Worm (Caenorhabditis elegans): ENCODE data around the gene dnj-20.

ce11 chrII:9662797-9663196 is 38.8 kb upstream of the dnj-20 start, which contains the start of gene cyp-13A10:
- TF ChIP-seq snpc-4 (tag; optimal IDR thresholded peaks at IDR 0.05) (no peak), fkh-4 (tag; optimal IDR thresholded peaks at IDR 0.05; ENCODE audit: borderline replicate concordance) (no peak), ceh-88 (GFP tag; IDR thresholded peaks at IDR 0.05) (no peak), nhr-76 (tag; optimal IDR thresholded peaks at IDR 0.05) (no peak), nhr-71 (tag; optimal IDR thresholded peaks at IDR 0.05) (peak; percentile 18), ceh-82 (tag; optimal IDR thresholded peaks at IDR 0.05) (no peak), lin-13 (GFP tag; optimal IDR thresholded peaks at IDR 0.05) (no peak), nhr-11 (tag; optimal IDR thresholded peaks at IDR 0.05) (no peak), ceh-8 (GFP tag; optimal IDR thresholded peaks at IDR 0.05) (no peak), elt-3 (tag; optimal IDR thresholded peaks at IDR 0.05) (peak in 1 of 6 experiments; percentile 38), lin-15B (tag; optimal IDR thresholded peaks at IDR 0.05) (no peak), efl-3 (GFP tag; optimal IDR thresholded peaks at IDR 0.05) (no peak), lsy-2 (tag; optimal IDR thresholded peaks at IDR 0.05) (no peak)

Measured in whole organism, L1 larva.